Worm (Caenorhabditis elegans) whole organism, L4/young adult: Measurements from ENCODE around the gene W06B4.1.

Experiments used
- W03F9.2 ChIP-seq: fragments of 150-350 bp; optimal IDR thresholded peaks from 2 replicates; lab custom pipeline; 2014; ENCODE audit warnings: missing biosample characterization, missing genetic modification characterization
- dao-5 ChIP-seq: sonication (generic microtip); optimal IDR thresholded peaks from 2 replicates; lab custom pipeline; 2016; ENCODE audit warnings: missing genotype, missing genetic modification characterization, moderate library complexity, missing compliant biosample characterization

DNA sequence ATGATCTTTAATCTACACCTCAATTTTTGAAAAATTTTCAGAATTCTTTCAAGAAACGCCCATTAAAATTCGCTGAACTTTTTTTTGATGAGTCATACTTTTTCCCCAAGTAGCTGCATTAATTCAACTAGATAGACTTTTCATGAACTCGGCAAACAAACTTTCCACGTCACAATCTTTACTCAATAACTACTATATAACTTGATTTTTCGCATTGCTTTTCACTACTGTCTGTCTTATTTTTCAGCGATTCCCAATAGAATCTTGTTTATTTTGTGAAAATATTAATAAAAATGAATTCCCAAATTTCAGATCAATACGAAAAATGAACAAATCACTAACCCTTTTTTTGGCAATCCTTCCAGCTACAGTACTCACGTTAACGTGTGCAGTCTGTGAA, 6.9 kb downstream of the W06B4.1 start, which contains the start of gene T05C1.1:
- TF ChIP-seq W03F9.2 (no peak), dao-5 (tag; lab: Kevin White, UChicago) (no peak)
